Fruit fly (Drosophila melanogaster) whole organism: Measurements from ENCODE around the gene CG43445.

Source experiments
- CG8478 ChIP-seq: fragments of >200 bp; optimal IDR thresholded peaks from 2 replicates; lab custom pipeline; 2018; ENCODE audit warnings: inconsistent platforms
- EcR ChIP-seq, 2 experiments: fragments of >200 bp; optimal IDR thresholded peaks; 2 replicates each; lab custom pipeline; 2017; ENCODE audit warnings: missing biosample characterization in 2 of 2, missing genetic modification characterization in 2 of 2, missing genetic modification reagents in 2 of 2
- pan ChIP-seq: fragments of >200 bp; optimal IDR thresholded peaks from 2 replicates; lab custom pipeline; 2017

DNA sequence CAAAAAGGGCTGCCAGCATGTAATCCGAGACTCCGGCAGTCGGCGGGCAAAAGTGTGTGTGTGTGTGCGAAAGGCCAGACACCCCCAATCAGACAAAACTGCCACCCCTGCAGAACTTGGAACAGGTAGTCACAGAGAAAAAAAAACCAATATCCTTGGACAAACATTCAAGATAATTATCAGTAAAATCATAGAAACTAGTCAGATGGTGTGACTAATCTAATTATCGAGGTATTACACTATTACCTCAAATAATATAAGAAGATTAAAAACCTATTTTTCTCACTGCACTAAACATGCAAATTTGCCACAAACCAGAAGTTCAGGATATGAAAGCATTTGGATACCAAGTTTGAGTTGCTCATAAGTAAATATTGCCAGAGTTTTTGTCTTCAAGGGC is 46.6 kb downstream of the CG43445 start:
- TF ChIP-seq CG8478 (lab: Kevin White, UChicago) (no peak), EcR (GFP tag; optimal IDR thresholded peaks at IDR 0.05; lab: Kevin White, UChicago) (no peak), pan (lab: Kevin White, UChicago) (no peak)
